Worm (Caenorhabditis elegans): ENCODE measurements around the gene col-128.

Gene col-128

DNA sequence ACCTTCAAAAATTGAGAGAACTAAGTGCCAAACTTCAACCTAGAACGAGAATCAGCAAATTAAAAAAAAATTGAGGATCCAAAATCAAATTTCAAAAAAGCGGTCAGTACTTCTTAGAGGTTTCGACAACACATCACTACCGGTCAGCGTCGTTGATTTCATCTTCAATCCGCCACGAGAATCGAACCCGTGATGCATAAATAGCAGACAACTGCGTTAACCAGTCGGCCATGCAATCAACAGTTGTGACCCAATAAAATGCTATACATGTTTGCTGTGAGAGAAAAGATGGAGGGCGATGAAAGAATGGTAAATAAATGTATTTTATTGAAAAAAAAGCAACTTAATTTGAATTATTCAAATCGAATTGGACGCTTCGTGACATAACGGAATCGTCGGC, 2.1 kb downstream of the col-128 start (continued):
- TF ChIP-seq sdc-2 (tag; optimal IDR thresholded peaks at IDR 0.05) (peak; percentile 72), ama-1 (optimal IDR thresholded peaks at IDR 0.05) (no peak), fkh-10 (GFP tag; optimal IDR thresholded peaks at IDR 0.05) (peak; percentile 83), zip-5 (tag; optimal IDR thresholded peaks at IDR 0.05) (peak; percentile 34), unc-42 (tag; optimal IDR thresholded peaks at IDR 0.05) (peak; percentile 46), fkh-6 (tag; optimal IDR thresholded peaks at IDR 0.05) (peak; percentile 89), C38D4.7 (GFP tag; optimal IDR thresholded peaks at IDR 0.05) (peak; percentile 70), syd-9 (tag; optimal IDR thresholded peaks at IDR 0.05) (peak; percentile 82), pat-9 (tag; optimal IDR thresholded peaks at IDR 0.05) (peak; percentile 80), fax-1 (tag; optimal IDR thresholded peaks at IDR 0.05) (peak; percentile 75), ceh-19 (GFP tag; optimal IDR thresholded peaks at IDR 0.05) (peak; percentile 77), odd-2 (tag; optimal IDR thresholded peaks at IDR 0.05) (peak; percentile 50), tbx-7 (tag; optimal IDR thresholded peaks at IDR 0.05) (peak; percentile 39), pag-3 (tag; optimal IDR thresholded peaks at IDR 0.05; ENCODE audit: borderline replicate concordance) (no peak), ceh-45 (GFP tag; IDR thresholded peaks at IDR 0.05) (peak; percentile 80), ztf-16 (tag; optimal IDR thresholded peaks at IDR 0.05) (peak; percentile 79), ref-2 (tag; optimal IDR thresholded peaks at IDR 0.05) (peak; percentile 73), ceh-9 (tag; optimal IDR thresholded peaks at IDR 0.05) (peak; percentile 51), ets-4 (tag; optimal IDR thresholded peaks at IDR 0.05) (peak; percentile 48), hlh-30 (tag; optimal IDR thresholded peaks at IDR 0.05; ENCODE audit: insufficient read depth) (peak; percentile 92), ceh-48 (tag; optimal IDR thresholded peaks at IDR 0.05) (peak; percentile 57), lim-6 (tag; optimal IDR thresholded peaks at IDR 0.05) (peak; percentile 60), ceh-18 (tag; optimal IDR thresholded peaks at IDR 0.05) (peak; percentile 77), dve-1 (tag; optimal IDR thresholded peaks at IDR 0.05) (peak; percentile 81), unc-3 (GFP tag; conservative IDR thresholded peaks at IDR 0.05) (peak; percentile 69; the same call in 1 of the 2 replicates), unc-3 (tag; optimal IDR thresholded peaks at IDR 0.05) (peak; percentile 59), madf-2 (tag; optimal IDR thresholded peaks at IDR 0.05) (peak; percentile 66), ceh-14 (tag; optimal IDR thresholded peaks at IDR 0.05) (peak; percentile 37), F13H6.1 (tag; optimal IDR thresholded peaks at IDR 0.05) (peak; percentile 75), ceh-31 (tag; optimal IDR thresholded peaks at IDR 0.05) (peak; percentile 68), pha-4 (tag; optimal IDR thresholded peaks at IDR 0.05) (no peak), ceh-2 (tag; optimal IDR thresholded peaks at IDR 0.05) (peak; percentile 72), ceh-22 (tag; optimal IDR thresholded peaks at IDR 0.05) (no peak), gmeb-2 (tag; optimal IDR thresholded peaks at IDR 0.05) (peak; percentile 75), dmd-4 (tag; optimal IDR thresholded peaks at IDR 0.05; ENCODE audit: borderline replicate concordance) (no peak), elt-2 (tag; optimal IDR thresholded peaks at IDR 0.05) (peak; percentile 88), Y22D7AL.16 (tag; optimal IDR thresholded peaks at IDR 0.05) (peak; percentile 70), ceh-34 (tag; optimal IDR thresholded peaks at IDR 0.05) (peak; percentile 74)

DNA sequence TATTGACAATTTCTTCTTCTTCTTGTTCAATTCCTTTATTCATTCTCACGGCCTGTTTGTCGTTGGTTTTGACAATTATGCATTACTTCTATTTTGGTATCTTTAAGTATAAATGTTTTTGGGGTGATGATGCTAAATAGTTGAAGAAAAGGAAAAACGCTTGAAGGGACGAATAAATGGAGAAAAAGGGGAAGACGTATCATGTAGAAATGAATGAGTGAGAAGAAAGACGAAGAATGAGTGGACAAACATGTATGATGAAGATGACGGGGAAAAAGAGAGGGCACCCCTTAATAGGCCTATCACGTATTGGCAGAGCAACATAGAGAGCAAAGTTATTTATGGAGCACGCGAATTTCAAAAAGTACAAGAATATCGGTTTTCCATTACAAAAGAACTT, 3.1 kb downstream of the col-128 start, which contains the start of gene M04B2.7:
TSS of gene M04B2.7 (minus strand) at position 101 of the 400 bp plus-strand sequence.
- TF ChIP-seq Y22D7AL.16 (tag; optimal IDR thresholded peaks at IDR 0.05) (no peak), dmd-4 (tag; optimal IDR thresholded peaks at IDR 0.05; ENCODE audit: borderline replicate concordance) (no peak)

DNA sequence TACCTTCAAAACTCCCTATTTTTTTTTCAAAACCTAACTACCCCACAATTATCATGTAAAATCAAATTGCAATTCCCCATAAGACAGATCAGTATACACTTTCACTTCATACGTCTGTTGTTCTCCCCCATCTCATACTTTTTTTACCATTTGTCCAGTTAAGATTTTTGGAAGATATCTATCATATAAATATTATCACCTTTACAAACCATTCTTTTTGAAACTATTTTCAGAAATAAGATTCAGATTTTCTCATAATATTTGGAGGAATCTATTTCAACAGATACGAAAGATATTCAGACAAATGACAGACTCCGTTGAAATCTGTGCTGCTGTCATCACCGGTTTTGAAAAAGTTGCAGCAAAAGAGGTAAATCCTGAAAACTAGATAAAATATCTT, 24.0 kb downstream of the col-128 start, which contains the start of gene M04B2.2:
TSS of gene M04B2.2 (plus strand) at position 301 of the 400 bp plus-strand sequence.
- TF ChIP-seq ceh-34 (tag; optimal IDR thresholded peaks at IDR 0.05) = no peak
- no peak for TF ChIP-seq ceh-14 (tag; optimal IDR thresholded peaks at IDR 0.05)
- no peak for TF ChIP-seq unc-42 (tag; optimal IDR thresholded peaks at IDR 0.05)
- no peak for TF ChIP-seq ceh-30 (tag; optimal IDR thresholded peaks at IDR 0.05)
- no peak for TF ChIP-seq T23F11.4 (GFP tag; optimal IDR thresholded peaks at IDR 0.05)
- no peak for TF ChIP-seq nhr-11 (tag; optimal IDR thresholded peaks at IDR 0.05)
- no peak for TF ChIP-seq madf-2 (tag; optimal IDR thresholded peaks at IDR 0.05)
- TF ChIP-seq ama-1 (optimal IDR thresholded peaks at IDR 0.05) = peak; percentile 47
- no peak for TF ChIP-seq ceh-22 (tag; optimal IDR thresholded peaks at IDR 0.05)
